Fruit fly (Drosophila melanogaster) whole organism, embryonic: ENCODE results near the gene CG15414.

Source experiments
- Atf3 ChIP-seq: fragments of 200-800 bp; sonication (Bioruptor generic); optimal IDR thresholded peaks from 3 replicates; lab custom pipeline; 2016; ENCODE audit warnings: missing biosample characterization, missing genetic modification characterization
- Atf6 ChIP-seq: fragments of 200-800 bp; sonication (Bioruptor generic); IDR thresholded peaks from 2 replicates; pipeline ENCODE4 v1.3.6; 2022; ENCODE audit warnings: missing biosample characterization, missing genetic modification characterization
- Bteb2 ChIP-seq: fragments of 200-800 bp; sonication (Bioruptor generic); optimal IDR thresholded peaks from 2 replicates; lab custom pipeline; 2016; ENCODE audit warnings: missing biosample characterization, missing genetic modification characterization
- CG1024 ChIP-seq: fragments of 200-800 bp; sonication (Bioruptor generic); IDR thresholded peaks from 2 replicates; pipeline ENCODE4 v1.3.6; 2022; ENCODE audit warnings: missing biosample characterization, missing genetic modification characterization
- CG10267 ChIP-seq: fragments of 200-800 bp; sonication (Bioruptor generic); optimal IDR thresholded peaks from 2 replicates; lab custom pipeline; 2018; ENCODE audit warnings: missing biosample characterization, mild to moderate bottlenecking, missing genetic modification characterization, moderate library complexity
- CG11456 ChIP-seq: fragments of 200-800 bp; sonication (Bioruptor generic); IDR thresholded peaks from 3 replicates; pipeline ENCODE4 v1.3.6; 2022; ENCODE audit warnings: missing biosample characterization, missing genetic modification characterization
- CG14014 ChIP-seq: fragments of 200-800 bp; sonication (Bioruptor generic); IDR thresholded peaks from 2 replicates; pipeline ENCODE4 v1.3.6; 2022; ENCODE audit warnings: missing biosample characterization, missing genetic modification characterization
- CG14667 ChIP-seq: fragments of 200-800 bp; sonication (Bioruptor generic); IDR thresholded peaks from 2 replicates; pipeline ENCODE4 v1.3.6; 2022; ENCODE audit warnings: missing biosample characterization, missing genetic modification characterization
- CG17186 ChIP-seq: fragments of 200-800 bp; sonication (Bioruptor generic); optimal IDR thresholded peaks from 3 replicates; lab custom pipeline; 2017; ENCODE audit warnings: missing biosample characterization, missing genetic modification reagents, missing genetic modification characterization
- CG17612 ChIP-seq: fragments of 200-800 bp; sonication (Bioruptor generic); IDR thresholded peaks from 2 replicates; pipeline ENCODE4 v1.3.6; 2022; ENCODE audit warnings: missing biosample characterization, missing genetic modification characterization
- CG30431 ChIP-seq: fragments of 200-800 bp; sonication (Bioruptor generic); optimal IDR thresholded peaks from 2 replicates; lab custom pipeline; 2017; ENCODE audit warnings: missing biosample characterization, missing genetic modification characterization
- CG32767 ChIP-seq: fragments of 200-800 bp; sonication (Bioruptor generic); IDR thresholded peaks from 2 replicates; pipeline ENCODE4 v1.3.6; 2022; ENCODE audit warnings: missing biosample characterization, missing genetic modification characterization
- CG8281 ChIP-seq: fragments of 200-800 bp; sonication (Bioruptor generic); optimal IDR thresholded peaks from 2 replicates; lab custom pipeline; 2018; ENCODE audit warnings: missing biosample characterization, mild to moderate bottlenecking, missing genetic modification characterization, moderate library complexity
- CG8478 ChIP-seq: fragments of >200 bp; optimal IDR thresholded peaks from 2 replicates; lab custom pipeline; 2018
- CG9215 ChIP-seq: fragments of 200-800 bp; sonication (Bioruptor generic); IDR thresholded peaks from 2 replicates; pipeline ENCODE4 v1.3.6; 2022; ENCODE audit warnings: missing biosample characterization, missing genetic modification characterization
- D19B ChIP-seq: fragments of 200-800 bp; sonication (Bioruptor generic); optimal IDR thresholded peaks from 2 replicates; lab custom pipeline; 2017; ENCODE audit warnings: missing biosample characterization, mild to moderate bottlenecking, missing genetic modification characterization
- Dip3 ChIP-seq: fragments of 200-800 bp; sonication (Bioruptor generic); optimal IDR thresholded peaks from 3 replicates; lab custom pipeline; 2016; ENCODE audit warnings: missing biosample characterization, missing genetic modification characterization
- Doc2 ChIP-seq: fragments of 200-800 bp; sonication (Bioruptor generic); IDR thresholded peaks from 2 replicates; pipeline ENCODE4 v1.3.6; 2022; ENCODE audit warnings: missing biosample characterization, missing genetic modification characterization
- Drgx ChIP-seq: fragments of 200-800 bp; sonication (Bioruptor generic); IDR thresholded peaks from 2 replicates; pipeline ENCODE4 v1.3.6; 2022; ENCODE audit warnings: missing biosample characterization, missing genetic modification characterization
- Eip74EF ChIP-seq, 2 experiments: fragments of 200-800 bp in 1 of 2; fragments of >200 bp in 1 of 2; sonication (Bioruptor generic) in 1 of 2; optimal IDR thresholded peaks; 2 replicates each; lab custom pipeline; 2017 to 2019; ENCODE audit warnings: missing biosample characterization in 2 of 2, missing genetic modification characterization in 2 of 2, mild to moderate bottlenecking in 1 of 2, moderate library complexity in 1 of 2
- Ets65A ChIP-seq: fragments of 200-800 bp; sonication (Bioruptor generic); peaks from one replicate; lab custom pipeline; 2016; ENCODE audit warnings: missing biosample characterization, missing genetic modification characterization
- Hey ChIP-seq: fragments of 200-800 bp; sonication (Bioruptor generic); optimal IDR thresholded peaks from 3 replicates; lab custom pipeline; 2018; ENCODE audit warnings: missing biosample characterization, mild to moderate bottlenecking, missing genetic modification characterization
- Hmr ChIP-seq: fragments of 200-800 bp; sonication (Bioruptor generic); optimal IDR thresholded peaks from 3 replicates; lab custom pipeline; 2017; ENCODE audit warnings: mild to moderate bottlenecking, missing biosample characterization, missing genetic modification reagents, missing genetic modification characterization
- Hr39 ChIP-seq: fragments of >200 bp; optimal IDR thresholded peaks from 2 replicates; lab custom pipeline; 2017
- Hr78 ChIP-seq, 2 experiments: fragments of 200-800 bp in 1 of 2; fragments of >200 bp in 1 of 2; sonication (Bioruptor generic) in 1 of 2; optimal IDR thresholded peaks; 2 replicates each; lab custom pipeline; 2017 to 2019; ENCODE audit warnings: missing biosample characterization in 2 of 2, missing genetic modification characterization in 2 of 2, mild to moderate bottlenecking in 1 of 2, moderate library complexity in 1 of 2
- Neu2 ChIP-seq: fragments of 200-800 bp; sonication (Bioruptor generic); optimal IDR thresholded peaks from 3 replicates; lab custom pipeline; 2016; ENCODE audit warnings: missing biosample characterization, missing genetic modification characterization, borderline replicate concordance
- Optix ChIP-seq: fragments of 200-800 bp; sonication (Bioruptor generic); IDR thresholded peaks from 3 replicates; pipeline ENCODE4 v1.3.6; 2022; ENCODE audit warnings: missing biosample characterization, missing genetic modification characterization
- Ravus ChIP-seq: fragments of 200-800 bp; sonication (Bioruptor generic); IDR thresholded peaks from 2 replicates; pipeline ENCODE4 v1.3.6; 2022; ENCODE audit warnings: missing biosample characterization, missing genetic modification characterization
- Rx ChIP-seq: fragments of 200-800 bp; sonication (Bioruptor generic); IDR thresholded peaks from 2 replicates; pipeline ENCODE4 v1.3.6; 2022; ENCODE audit warnings: missing biosample characterization, missing genetic modification characterization
- Scr ChIP-seq: fragments of 200-800 bp; sonication (Bioruptor generic); IDR thresholded peaks from 2 replicates; pipeline ENCODE4 v1.3.6; 2022; ENCODE audit warnings: missing biosample characterization, missing genetic modification characterization; ENCODE audit not compliant: partially characterized antibody
- Six4 ChIP-seq: fragments of 200-800 bp; sonication (Bioruptor generic); optimal IDR thresholded peaks from 2 replicates; lab custom pipeline; 2016; ENCODE audit warnings: missing biosample characterization, missing genetic modification characterization
- ac ChIP-seq: fragments of 200-800 bp; sonication (Bioruptor generic); optimal IDR thresholded peaks from 3 replicates; lab custom pipeline; 2017; ENCODE audit warnings: missing biosample characterization, mild to moderate bottlenecking, missing genetic modification characterization
- crol ChIP-seq: fragments of 200-800 bp; sonication (Bioruptor generic); IDR thresholded peaks from 2 replicates; pipeline ENCODE4 v1.3.6; 2022; ENCODE audit warnings: missing biosample characterization, missing genetic modification characterization
- gfzf ChIP-seq: fragments of 200-800 bp; sonication (Bioruptor generic); optimal IDR thresholded peaks from 2 replicates; lab custom pipeline; 2016; ENCODE audit warnings: missing biosample characterization, mild to moderate bottlenecking, missing genetic modification characterization, moderate library complexity
- gsb ChIP-seq: fragments of 200-800 bp; sonication (Bioruptor generic); IDR thresholded peaks from 2 replicates; pipeline ENCODE4 v1.3.6; 2022; ENCODE audit warnings: missing biosample characterization, missing genetic modification characterization
- gsb-n ChIP-seq: fragments of 200-800 bp; sonication (Bioruptor generic); optimal IDR thresholded peaks from 3 replicates; lab custom pipeline; 2018; ENCODE audit warnings: missing biosample characterization, mild to moderate bottlenecking, missing genetic modification characterization
- ken ChIP-seq: fragments of 200-800 bp; sonication (Bioruptor generic); IDR thresholded peaks from 3 replicates; pipeline ENCODE4 v1.3.6; 2022; ENCODE audit warnings: missing biosample characterization, missing genetic modification characterization
- knrl ChIP-seq: fragments of 200-800 bp; sonication (Bioruptor generic); IDR thresholded peaks from 3 replicates; pipeline ENCODE4 v1.3.6; 2022; ENCODE audit warnings: missing biosample characterization, missing genetic modification characterization; ENCODE audit not compliant: partially characterized antibody
- mirr ChIP-seq: fragments of 200-800 bp; sonication (Bioruptor generic); optimal IDR thresholded peaks from 3 replicates; lab custom pipeline; 2018; ENCODE audit warnings: missing biosample characterization, mild to moderate bottlenecking, missing genetic modification characterization
- p53 ChIP-seq: fragments of 200-800 bp; sonication (Bioruptor generic); optimal IDR thresholded peaks from 2 replicates; lab custom pipeline; 2016; ENCODE audit warnings: missing biosample characterization, missing genetic modification characterization
- pita ChIP-seq: fragments of 200-800 bp; sonication (Bioruptor generic); optimal IDR thresholded peaks from 2 replicates; lab custom pipeline; 2017; ENCODE audit warnings: missing biosample characterization, mild to moderate bottlenecking, missing genetic modification characterization
- prd ChIP-seq, 3 experiments: fragments of >200 bp in 2 of 3; fragments of 200-800 bp in 1 of 3; sonication (Bioruptor generic) in 1 of 3; optimal IDR thresholded peaks in 2 of 3; IDR thresholded peaks in 1 of 3; 2 replicates in 2 of 3; 3 replicates in 1 of 3; pipeline versions ENCODE4 v1.3.6 to Lab custom; 2017 to 2022; ENCODE audit warnings: missing biosample characterization in 1 of 3, missing genetic modification characterization in 1 of 3
- ro ChIP-seq: fragments of 200-800 bp; sonication (Bioruptor generic); IDR thresholded peaks from 2 replicates; pipeline ENCODE4 v1.3.6; 2022; ENCODE audit warnings: missing biosample characterization, missing genetic modification characterization
- row ChIP-seq: fragments of 200-800 bp; sonication (Bioruptor generic); IDR thresholded peaks from 3 replicates; pipeline ENCODE4 v1.3.6; 2022; ENCODE audit warnings: missing biosample characterization, missing genetic modification characterization
- ssp ChIP-seq: fragments of 200-800 bp; sonication (Bioruptor generic); IDR thresholded peaks from 2 replicates; pipeline ENCODE4 v1.3.6; 2022; ENCODE audit warnings: missing biosample characterization, missing genetic modification characterization
- yki ChIP-seq: fragments of >200 bp; optimal IDR thresholded peaks from 3 replicates; lab custom pipeline; 2018

Gene CG15414

dm6 chr2L:3506322-3506721 is 15.5 kb upstream of the CG15414 start:
- TF ChIP-seq Six4 (GFP tag; lab: Kevin White, UChicago) (no peak), Bteb2 (GFP tag; lab: Kevin White, UChicago) (no peak), Hr78 (GFP tag; optimal IDR thresholded peaks at IDR 0.05; lab: Kevin White, UChicago) (peak in 1 of 2 experiments; percentile 91)

- peak; percentile 70 for TF ChIP-seq crol (GFP tag; lab: Robert Waterston, UW)
- TF ChIP-seq Doc2 (GFP tag; lab: Robert Waterston, UW): no peak
- TF ChIP-seq Ets65A: peak; percentile 17
- no peak for TF ChIP-seq Atf6 (GFP tag; lab: Robert Waterston, UW)
- no peak for TF ChIP-seq Atf3 (GFP tag; lab: Kevin White, UChicago)
- TF ChIP-seq knrl (GFP tag; lab: Robert Waterston, UW): no peak
- TF ChIP-seq Hey: peak; percentile 96
- peak; percentile 78 for TF ChIP-seq Hr39 (lab: Kevin White, UChicago)
- no peak for TF ChIP-seq ac (GFP tag; lab: Kevin White, UChicago)
- no peak for TF ChIP-seq Ravus
- TF ChIP-seq ro (GFP tag; lab: Robert Waterston, UW): no peak
- no peak for TF ChIP-seq Dip3 (GFP tag; lab: Kevin White, UChicago)
- peak; percentile 0 for TF ChIP-seq mirr
- TF ChIP-seq gsb-n (tag; lab: Kevin White, UChicago): peak; percentile 6
- no peak for TF ChIP-seq prd (optimal IDR thresholded peaks at IDR 0.05; lab: Kevin White, UChicago)
- no peak for TF ChIP-seq prd (GFP tag; IDR thresholded peaks at IDR 0.05; lab: Robert Waterston, UW)
Measured at dm6 chr2L:3504851-3505250, 14.0 kb upstream of the CG15414 start.

- TF ChIP-seq CG8281 (tag; lab: Kevin White, UChicago) (no peak), row (no peak), CG8478 (peak; percentile 62), CG11456 (GFP tag; lab: Robert Waterston, UW) (no peak), Hmr (no peak), CG17612 (GFP tag; lab: Robert Waterston, UW) (no peak), Eip74EF (GFP tag; optimal IDR thresholded peaks at IDR 0.05; lab: Kevin White, UChicago) (no peak), Ets65A (peak; percentile 63), Rx (GFP tag; lab: Robert Waterston, UW) (no peak), CG1024 (GFP tag; lab: Robert Waterston, UW) (no peak)
Measured at dm6 chr2L:3495465-3495864, 4.6 kb upstream of the CG15414 start.

- TF ChIP-seq CG14014 (no peak), Ets65A (peak; percentile 62), Neu2 (GFP tag; lab: Kevin White, UChicago) (no peak)
Measured at dm6 chr2L:3493475-3493874, 2.6 kb upstream of the CG15414 start.

- TF ChIP-seq CG10267 (tag; lab: Kevin White, UChicago): no peak
- TF ChIP-seq Drgx: peak; percentile 32; the same call in 1 of the 2 replicates
Measured at dm6 chr2L:3485506-3485905, 5.4 kb downstream of the CG15414 start.

- TF ChIP-seq CG32767 (GFP tag; lab: Robert Waterston, UW): no peak
- TF ChIP-seq pita (GFP tag; lab: Kevin White, UChicago): no peak
- TF ChIP-seq CG17186 (GFP tag; lab: Kevin White, UChicago): no peak
- no peak for TF ChIP-seq ken (GFP tag; lab: Robert Waterston, UW)
- TF ChIP-seq CG11456 (GFP tag; lab: Robert Waterston, UW): no peak
- no peak for TF ChIP-seq gsb (GFP tag; lab: Robert Waterston, UW)
- TF ChIP-seq Scr: no peak
- no peak for TF ChIP-seq yki (lab: Kevin White, UChicago)
- TF ChIP-seq CG14667: no peak
- no peak for TF ChIP-seq gfzf
- TF ChIP-seq CG9215 (GFP tag; lab: Robert Waterston, UW): no peak
- TF ChIP-seq p53 (GFP tag; lab: Kevin White, UChicago): no peak
- no peak for TF ChIP-seq D19B
- TF ChIP-seq CG30431 (GFP tag; lab: Kevin White, UChicago): no peak
- no peak for TF ChIP-seq ssp (GFP tag; lab: Robert Waterston, UW)
- TF ChIP-seq Ets65A: no peak
- no peak for TF ChIP-seq Optix (GFP tag; lab: Robert Waterston, UW)
Measured at dm6 chr2L:3484759-3485158, 6.1 kb downstream of the CG15414 start.
